Worm (Caenorhabditis elegans): ENCODE data around the gene cest-2.1.

DNA sequence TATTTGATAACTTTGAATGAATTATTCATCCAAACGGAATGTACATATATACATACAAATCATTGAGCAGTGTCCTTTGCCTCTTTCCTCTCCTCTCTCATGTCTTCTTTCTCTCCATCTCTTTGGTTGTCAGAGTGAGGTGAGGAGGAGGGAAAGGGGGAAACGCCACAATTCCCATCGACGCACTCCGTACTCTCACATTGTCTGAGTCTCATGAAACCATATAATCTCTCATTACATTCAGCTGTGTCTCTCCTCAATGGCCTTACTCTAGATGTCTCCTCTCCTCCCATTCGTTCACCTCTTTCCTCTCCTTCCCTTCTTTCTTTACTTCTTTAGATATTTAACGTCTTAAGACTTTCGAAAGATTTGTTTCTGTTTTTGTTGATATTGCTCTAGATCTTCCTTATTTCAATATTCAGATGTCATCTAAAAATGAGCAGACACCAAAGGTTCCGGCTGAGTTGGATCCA, 6.4 kb upstream of the cest-2.1 start, which contains the start of gene ceh-74:
- TF ChIP-seq mab-5 (tag; optimal IDR thresholded peaks at IDR 0.05) (no peak), ceh-43 (GFP tag; optimal IDR thresholded peaks at IDR 0.05) (no peak), lsy-2 (tag; optimal IDR thresholded peaks at IDR 0.05) (no peak), ces-1 (GFP tag; optimal IDR thresholded peaks at IDR 0.05) (no peak)

All from whole organism, mixed stage, embryonic.